Fruit fly (Drosophila melanogaster): ENCODE data around the gene Or85a.

DNA sequence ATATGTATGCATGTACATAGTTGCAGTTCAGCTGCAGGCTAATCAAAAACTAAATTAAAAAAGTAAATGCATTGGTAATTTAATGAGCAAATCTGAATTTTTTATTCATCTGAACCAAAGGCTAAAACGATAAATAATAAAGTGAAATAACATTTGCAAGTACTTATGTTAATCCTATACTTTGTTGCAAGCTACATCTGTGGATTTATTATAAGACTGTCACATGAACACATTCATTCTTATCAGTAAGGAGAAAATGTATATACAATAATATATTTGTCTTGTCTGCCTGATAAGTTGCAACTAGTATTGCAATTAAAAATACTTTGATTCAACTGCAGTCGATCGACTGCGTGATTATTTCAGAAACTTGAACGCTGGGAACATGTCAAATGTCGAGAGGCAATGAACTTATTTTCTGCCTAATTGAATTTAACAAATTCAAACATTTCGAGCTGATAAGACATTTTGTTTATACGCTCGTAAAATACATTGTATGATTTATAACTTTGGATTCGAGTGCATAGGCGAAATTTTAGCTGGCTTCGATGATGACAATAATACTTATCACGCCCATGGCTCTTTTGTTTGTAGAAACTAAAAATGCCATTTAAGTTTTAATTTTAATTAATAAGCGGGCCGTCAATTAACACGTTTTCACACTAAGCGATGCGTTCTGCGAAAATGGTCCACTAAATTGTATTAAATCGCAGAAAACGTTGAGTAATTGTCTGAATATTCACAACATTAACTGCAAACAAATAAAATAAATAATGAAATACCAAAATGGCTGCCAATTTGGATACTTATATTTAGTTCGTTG is 6.6 kb downstream of the Or85a start:
- TF ChIP-seq CrebA (GFP tag; optimal IDR thresholded peaks at IDR 0.05; ENCODE audit: borderline replicate concordance) (no peak), psq (GFP tag; optimal IDR thresholded peaks at IDR 0.05) (no peak), usp (GFP tag; optimal IDR thresholded peaks at IDR 0.05) (no peak), dl (GFP tag; optimal IDR thresholded peaks at IDR 0.05; ENCODE audit: insufficient read depth in 1 of 2, partially characterized antibody in 2 of 2) (no peak), fru (GFP tag; optimal IDR thresholded peaks at IDR 0.05) (no peak), Rel (GFP tag; optimal IDR thresholded peaks at IDR 0.05) (no peak), Rel (tag; optimal IDR thresholded peaks at IDR 0.05) (no peak), jim (GFP tag; optimal IDR thresholded peaks at IDR 0.05) (no peak), HLH106 (tag; optimal IDR thresholded peaks at IDR 0.05) (no peak), Sp1 (GFP tag; optimal IDR thresholded peaks at IDR 0.05) (no peak), OdsH (GFP tag; optimal IDR thresholded peaks at IDR 0.05) (no peak), dmrt93B (GFP tag; optimal IDR thresholded peaks at IDR 0.05) (no peak)
